Worm (Caenorhabditis elegans): ENCODE results near the gene aqp-5.

DNA sequence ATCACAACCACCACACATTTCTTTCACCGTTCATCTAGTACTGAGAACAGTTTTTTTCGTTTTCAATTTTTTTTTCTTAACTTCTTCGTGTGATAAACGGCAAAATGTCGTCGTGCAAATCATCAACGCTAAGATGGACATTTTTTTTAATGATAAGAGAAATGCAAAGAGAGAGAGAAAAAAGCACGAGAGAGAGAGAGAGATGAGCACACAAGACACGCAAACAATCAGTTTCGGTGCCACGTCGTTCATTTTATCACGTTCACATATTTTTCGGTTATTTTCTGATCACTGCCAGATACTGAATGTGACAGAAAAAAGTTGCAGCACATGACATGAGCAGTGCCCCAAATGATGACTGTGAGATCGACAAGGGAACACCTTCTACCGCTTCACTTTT is 23.4 kb upstream of the aqp-5 start, which contains the start of gene egl-9:
- TF ChIP-seq ccch-3 (GFP tag; optimal IDR thresholded peaks at IDR 0.05) (no peak), athp-1 (tag; optimal IDR thresholded peaks at IDR 0.05) (no peak), unc-130 (GFP tag; optimal IDR thresholded peaks at IDR 0.05) (no peak), nfyb-1 (GFP tag; IDR thresholded peaks at IDR 0.05) (no peak; the same call in 1 of the 2 replicates), snpc-4 (GFP tag; optimal IDR thresholded peaks at IDR 0.05) (no peak), snpc-4 (tag; optimal IDR thresholded peaks at IDR 0.05) (no peak), repo-1 (tag; optimal IDR thresholded peaks at IDR 0.05) (no peak), ceh-100 (GFP tag; IDR thresholded peaks at IDR 0.05) (no peak), Y67H2A.10 (GFP tag; conservative IDR thresholded peaks at IDR 0.05) (no peak), B0019.2 (GFP tag; conservative IDR thresholded peaks at IDR 0.05) (no peak), tlf-1 (GFP tag; optimal IDR thresholded peaks at IDR 0.05) (no peak), aptf-2 (GFP tag; conservative IDR thresholded peaks at IDR 0.05) (no peak), nhr-90 (tag; optimal IDR thresholded peaks at IDR 0.05) (no peak)
